Worm (Caenorhabditis elegans): Measurements from ENCODE around the gene C50E10.2.

C50E10.2 gene

DNA sequence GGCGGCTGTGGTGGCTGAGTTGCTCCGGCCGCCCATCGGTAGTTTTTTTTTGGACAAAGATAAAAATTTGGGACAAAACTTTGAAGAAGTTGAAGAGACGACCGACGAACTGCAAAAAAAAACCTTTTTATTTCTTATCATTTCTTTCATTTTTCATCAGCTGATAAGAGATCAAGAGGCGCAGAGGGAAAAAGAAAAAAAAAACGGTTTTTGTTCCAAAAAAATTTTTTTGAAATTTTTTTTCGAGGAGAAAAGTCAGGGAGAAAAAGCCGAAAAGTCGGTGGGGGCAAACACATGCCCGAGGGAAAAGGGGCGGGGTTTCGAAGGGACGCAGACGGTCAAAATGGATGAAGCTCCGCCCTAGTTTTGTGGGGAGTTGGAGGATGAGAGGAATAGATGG, 42.6 kb upstream of the C50E10.2 start, which contains the start of gene ras-1 (continued):
- TF ChIP-seq ekl-4 (GFP tag; IDR thresholded peaks at IDR 0.05) (no peak), lag-1 (GFP tag; IDR thresholded peaks at IDR 0.05) (no peak), dox-1 (GFP tag; IDR thresholded peaks at IDR 0.05) (0 out of 2 replicates have a peak, but pooled peaks have one; percentile 33), F52B5.7 (tag; optimal IDR thresholded peaks at IDR 0.05) (no peak), ztf-28 (GFP tag; IDR thresholded peaks at IDR 0.05) (no peak), lin-35 (GFP tag; optimal IDR thresholded peaks at IDR 0.05) (no peak), B0336.3 (GFP tag; IDR thresholded peaks at IDR 0.05) (no peak), mcd-1 (GFP tag; IDR thresholded peaks at IDR 0.05) (no peak), nhr-80 (tag; optimal IDR thresholded peaks at IDR 0.05) (peak; percentile 64), bed-1 (GFP tag; IDR thresholded peaks at IDR 0.05) (no peak), egl-44 (GFP tag; IDR thresholded peaks at IDR 0.05) (no peak), lsy-27 (tag; optimal IDR thresholded peaks at IDR 0.05; ENCODE audit: borderline replicate concordance, insufficient read depth) (no peak), F57A8.1 (GFP tag; optimal IDR thresholded peaks at IDR 0.05) (no peak), ceh-79 (tag; optimal IDR thresholded peaks at IDR 0.05) (no peak), madf-8 (GFP tag; conservative IDR thresholded peaks at IDR 0.05) (no peak), rec-8 (tag; optimal IDR thresholded peaks at IDR 0.05) (no peak), F23B12.7 (tag; optimal IDR thresholded peaks at IDR 0.05; ENCODE audit: insufficient read depth) (no peak), nfyb-1 (GFP tag; IDR thresholded peaks at IDR 0.05) (no peak), repo-1 (tag; optimal IDR thresholded peaks at IDR 0.05) (no peak), aptf-3 (GFP tag; IDR thresholded peaks at IDR 0.05) (no peak), tbx-9 (tag; optimal IDR thresholded peaks at IDR 0.05; ENCODE audit: borderline replicate concordance) (no peak), lin-26 (GFP tag; IDR thresholded peaks at IDR 0.05) (no peak), unc-130 (GFP tag; optimal IDR thresholded peaks at IDR 0.05) (no peak), chd-7 (tag; optimal IDR thresholded peaks at IDR 0.05) (no peak), hmg-20 (GFP tag; IDR thresholded peaks at IDR 0.05) (no peak), unc-62 (GFP tag; optimal IDR thresholded peaks at IDR 0.05) (no peak), egl-18 (GFP tag; IDR thresholded peaks at IDR 0.05) (no peak), attf-5 (GFP tag; optimal IDR thresholded peaks at IDR 0.05) (peak; percentile 38), attf-3 (GFP tag; conservative IDR thresholded peaks at IDR 0.05) (no peak), nhr-90 (tag; optimal IDR thresholded peaks at IDR 0.05) (no peak), snpc-4 (GFP tag; optimal IDR thresholded peaks at IDR 0.05) (no peak), snpc-4 (tag; optimal IDR thresholded peaks at IDR 0.05) (no peak), somi-1 (GFP tag; optimal IDR thresholded peaks at IDR 0.05) (no peak), mes-4 (tag; optimal IDR thresholded peaks at IDR 0.05) (no peak), ztf-3 (GFP tag; optimal IDR thresholded peaks at IDR 0.05) (no peak), F57C9.4 (tag; optimal IDR thresholded peaks at IDR 0.05) (no peak), tlf-1 (GFP tag; optimal IDR thresholded peaks at IDR 0.05) (no peak), ztf-18 (tag; optimal IDR thresholded peaks at IDR 0.05) (no peak), cebp-1 (GFP tag; IDR thresholded peaks at IDR 0.05) (no peak), cebp-1 (tag; optimal IDR thresholded peaks at IDR 0.05) (peak; percentile 27), Y67H2A.10 (GFP tag; conservative IDR thresholded peaks at IDR 0.05) (no peak), sdz-38 (tag; optimal IDR thresholded peaks at IDR 0.05) (no peak), sea-2 (GFP tag; IDR thresholded peaks at IDR 0.05) (no peak), let-526 (GFP tag; IDR thresholded peaks at IDR 0.05) (no peak), ztf-22 (GFP tag; optimal IDR thresholded peaks at IDR 0.05) (no peak), hlh-12 (tag; optimal IDR thresholded peaks at IDR 0.05) (no peak), nhr-120 (GFP tag; IDR thresholded peaks at IDR 0.05) (no peak), madf-10 (tag; optimal IDR thresholded peaks at IDR 0.05) (no peak), snpc-3.4 (tag; optimal IDR thresholded peaks at IDR 0.05) (no peak), dpl-1 (GFP tag; optimal IDR thresholded peaks at IDR 0.05) (no peak)

Measured in whole organism, young adult.